Worm (Caenorhabditis elegans): ENCODE measurements around the gene clec-73.

clec-73 gene

DNA sequence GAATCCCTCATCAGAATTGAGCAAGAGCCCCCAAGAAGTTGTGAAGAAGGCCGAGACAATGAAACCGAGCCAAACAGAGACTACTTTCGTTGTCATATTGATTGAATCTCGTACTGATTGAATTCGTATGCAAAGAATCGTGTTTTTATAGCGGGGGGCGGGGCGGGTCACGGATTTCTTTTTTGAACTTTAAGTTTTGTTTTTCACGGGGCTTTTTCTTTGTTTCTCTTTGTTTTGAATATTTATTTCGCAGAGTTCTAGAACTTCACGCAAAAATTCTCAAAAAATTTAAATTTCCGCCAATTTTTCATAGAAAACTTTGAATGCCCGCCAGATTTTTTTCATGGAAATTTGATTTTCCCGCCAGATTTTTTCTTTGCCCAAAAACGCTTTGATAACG lies at the start of gene clec-73:
Gene clec-73 (minus strand): TSS at position 101 of the 400 bp plus-strand sequence.
- TF ChIP-seq sdc-2 (tag; optimal IDR thresholded peaks at IDR 0.05) (no peak), madf-2 (tag; optimal IDR thresholded peaks at IDR 0.05) (no peak), fax-1 (tag; optimal IDR thresholded peaks at IDR 0.05) (no peak), T23F11.4 (GFP tag; optimal IDR thresholded peaks at IDR 0.05) (no peak), dmd-4 (tag; optimal IDR thresholded peaks at IDR 0.05; ENCODE audit: borderline replicate concordance) (no peak), ets-4 (tag; optimal IDR thresholded peaks at IDR 0.05) (no peak), ceh-45 (GFP tag; IDR thresholded peaks at IDR 0.05) (no peak), ceh-14 (tag; optimal IDR thresholded peaks at IDR 0.05) (no peak), nhr-232 (tag; optimal IDR thresholded peaks at IDR 0.05) (no peak), unc-55 (GFP tag; optimal IDR thresholded peaks at IDR 0.05) (no peak), unc-3 (GFP tag; conservative IDR thresholded peaks at IDR 0.05) (no peak), unc-3 (tag; optimal IDR thresholded peaks at IDR 0.05) (no peak), pax-1 (tag; optimal IDR thresholded peaks at IDR 0.05) (no peak), pat-9 (tag; optimal IDR thresholded peaks at IDR 0.05) (no peak), ceh-18 (tag; optimal IDR thresholded peaks at IDR 0.05) (no peak), fkh-6 (tag; optimal IDR thresholded peaks at IDR 0.05) (no peak)

DNA sequence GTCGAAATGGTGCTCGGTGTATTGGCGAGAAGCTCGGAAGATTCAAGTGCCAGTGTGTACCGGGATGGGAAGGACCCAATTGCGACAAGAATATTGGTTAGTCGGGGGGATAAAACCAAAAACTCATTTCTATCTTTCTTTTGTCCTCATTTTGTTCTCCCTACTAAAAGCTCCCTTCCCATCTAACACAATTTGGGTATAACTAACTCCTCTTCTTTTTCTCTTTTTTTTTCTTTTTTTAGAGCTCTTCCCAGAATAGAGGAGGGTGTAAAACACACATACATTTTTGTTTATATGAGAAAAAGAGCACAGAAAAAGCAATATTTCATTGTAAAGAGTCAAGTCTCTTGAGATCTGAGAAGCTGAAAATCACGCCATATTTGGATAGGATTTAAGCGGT lies 49.2 kb upstream of the clec-73 start:
- TF ChIP-seq unc-42 (tag; optimal IDR thresholded peaks at IDR 0.05), result peak; percentile 74
- no peak for TF ChIP-seq sdc-2 (tag; optimal IDR thresholded peaks at IDR 0.05)

DNA sequence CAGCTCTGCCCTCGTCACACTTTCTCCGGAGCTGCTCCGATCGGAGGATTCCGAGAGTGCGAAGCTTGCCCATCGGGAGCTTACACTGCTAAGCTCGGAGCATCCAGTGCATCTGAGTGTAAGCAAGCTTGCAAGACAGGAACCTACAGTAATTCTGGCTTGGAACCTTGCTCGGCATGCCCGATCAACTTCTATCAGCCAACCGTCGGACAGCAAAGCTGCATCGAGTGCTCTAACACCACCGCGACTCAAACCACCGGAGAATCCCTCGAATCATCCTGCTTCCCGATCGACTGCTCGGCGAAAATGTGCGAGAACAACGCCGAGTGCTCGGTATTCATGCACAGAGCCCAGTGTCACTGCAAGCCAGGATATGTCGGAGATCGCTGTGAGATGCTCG lies 48.2 kb upstream of the clec-73 start:
- no peak for TF ChIP-seq F13H6.1 (tag; optimal IDR thresholded peaks at IDR 0.05)
- TF ChIP-seq K02D7.2 (tag; optimal IDR thresholded peaks at IDR 0.05), result no peak
- no peak for TF ChIP-seq npax-4 (tag; optimal IDR thresholded peaks at IDR 0.05)
- no peak for TF ChIP-seq unc-55 (GFP tag; optimal IDR thresholded peaks at IDR 0.05)
- no peak for TF ChIP-seq ceh-2 (tag; optimal IDR thresholded peaks at IDR 0.05)
- no peak for TF ChIP-seq sox-2 (GFP tag; IDR thresholded peaks at IDR 0.05)
- no peak for TF ChIP-seq hlh-6 (tag; optimal IDR thresholded peaks at IDR 0.05)
- TF ChIP-seq ref-2 (tag; optimal IDR thresholded peaks at IDR 0.05), result no peak
- TF ChIP-seq pat-9 (tag; optimal IDR thresholded peaks at IDR 0.05), result no peak
- TF ChIP-seq hlh-30 (tag; optimal IDR thresholded peaks at IDR 0.05; ENCODE audit: insufficient read depth), result no peak
- no peak for TF ChIP-seq ceh-45 (GFP tag; IDR thresholded peaks at IDR 0.05)
- no peak for TF ChIP-seq nhr-232 (tag; optimal IDR thresholded peaks at IDR 0.05)
- no peak for TF ChIP-seq ets-4 (tag; optimal IDR thresholded peaks at IDR 0.05)
- no peak for TF ChIP-seq fkh-6 (tag; optimal IDR thresholded peaks at IDR 0.05)
- no peak for TF ChIP-seq ztf-16 (tag; optimal IDR thresholded peaks at IDR 0.05)
- no peak for TF ChIP-seq nhr-11 (tag; optimal IDR thresholded peaks at IDR 0.05)
- no peak for TF ChIP-seq madf-2 (tag; optimal IDR thresholded peaks at IDR 0.05)
- no peak for TF ChIP-seq tbx-2 (tag; optimal IDR thresholded peaks at IDR 0.05)

DNA sequence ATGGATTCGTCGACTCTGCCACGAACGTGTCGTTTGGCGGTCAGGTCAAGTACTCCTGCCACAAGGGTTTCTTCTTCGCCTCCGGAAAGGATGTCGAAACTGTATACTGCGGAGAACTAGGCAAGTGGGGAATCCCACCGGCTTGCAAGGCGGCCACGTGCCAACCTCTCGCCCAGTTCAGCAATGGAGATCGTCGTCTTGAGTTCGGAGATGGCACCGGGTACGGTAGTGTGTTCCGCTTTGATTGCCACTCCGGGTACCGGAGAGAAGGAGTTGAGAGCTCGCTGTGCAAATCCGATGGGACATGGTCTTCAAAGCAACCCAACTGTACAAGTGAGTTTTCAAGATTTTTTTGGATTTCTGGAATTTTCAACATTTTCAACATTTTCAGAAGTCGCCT lies 43.7 kb upstream of the clec-73 start:
- TF ChIP-seq sox-2 (GFP tag; IDR thresholded peaks at IDR 0.05) (no peak), nfya-1 (tag; optimal IDR thresholded peaks at IDR 0.05) (no peak), npax-4 (tag; optimal IDR thresholded peaks at IDR 0.05) (no peak), ceh-9 (tag; optimal IDR thresholded peaks at IDR 0.05) (no peak), tbx-2 (tag; optimal IDR thresholded peaks at IDR 0.05) (no peak), elt-2 (tag; optimal IDR thresholded peaks at IDR 0.05) (no peak), dmd-4 (tag; optimal IDR thresholded peaks at IDR 0.05; ENCODE audit: borderline replicate concordance) (no peak), elt-4 (tag; optimal IDR thresholded peaks at IDR 0.05) (peak; percentile 70), pag-3 (tag; optimal IDR thresholded peaks at IDR 0.05; ENCODE audit: borderline replicate concordance) (no peak)

DNA sequence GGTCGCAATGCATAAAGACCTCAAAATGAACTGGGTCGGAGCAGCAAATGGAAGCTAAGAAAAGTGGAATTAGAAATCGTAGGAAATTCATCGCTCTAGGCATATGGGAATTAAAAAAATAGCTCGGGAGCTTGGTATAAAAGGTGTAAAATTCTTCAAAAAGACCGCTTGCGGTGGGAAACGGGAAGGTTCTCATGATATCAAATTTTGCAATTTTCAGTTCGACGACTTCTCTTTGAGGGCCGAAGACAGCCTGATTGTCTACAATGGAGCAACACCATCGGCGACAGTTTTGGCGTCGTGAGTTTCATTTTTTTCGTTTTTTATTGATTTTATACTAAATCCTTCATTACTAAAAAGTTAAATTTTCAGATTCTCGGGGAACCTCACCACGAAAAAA lies 42.5 kb upstream of the clec-73 start, which contains the start of gene F47C12.8:
Gene F47C12.8 (minus strand): TSS at position 101 of the 400 bp plus-strand sequence.
- TF ChIP-seq tbx-2 (tag; optimal IDR thresholded peaks at IDR 0.05), result no peak
- no peak for TF ChIP-seq gmeb-2 (tag; optimal IDR thresholded peaks at IDR 0.05)
- no peak for TF ChIP-seq odd-2 (tag; optimal IDR thresholded peaks at IDR 0.05)
- TF ChIP-seq hlh-30 (tag; optimal IDR thresholded peaks at IDR 0.05; ENCODE audit: insufficient read depth), result no peak
- TF ChIP-seq ztf-16 (tag; optimal IDR thresholded peaks at IDR 0.05), result no peak
- TF ChIP-seq npax-4 (tag; optimal IDR thresholded peaks at IDR 0.05), result no peak
- no peak for TF ChIP-seq syd-9 (tag; optimal IDR thresholded peaks at IDR 0.05)
- no peak for TF ChIP-seq dmd-4 (tag; optimal IDR thresholded peaks at IDR 0.05; ENCODE audit: borderline replicate concordance)
- TF ChIP-seq rnt-1 (tag; optimal IDR thresholded peaks at IDR 0.05), result no peak
- TF ChIP-seq C08G9.2 (tag; optimal IDR thresholded peaks at IDR 0.05), result no peak
- TF ChIP-seq pros-1 (tag; optimal IDR thresholded peaks at IDR 0.05), result no peak
- no peak for TF ChIP-seq ceh-31 (tag; optimal IDR thresholded peaks at IDR 0.05)
- no peak for TF ChIP-seq pqm-1 (tag; optimal IDR thresholded peaks at IDR 0.05)
- TF ChIP-seq sox-4 (tag; optimal IDR thresholded peaks at IDR 0.05), result no peak
